Fruit fly (Drosophila melanogaster) S2 (cell line): ENCODE results near the gene sphe.

Experiments
- CG8478 ChIP-seq: fragments of >200 bp; optimal IDR thresholded peaks from 2 replicates; lab custom pipeline; 2018
- CTCF ChIP-seq, 2 experiments: fragments of >200 bp; optimal IDR thresholded peaks; 2 replicates each; lab custom pipeline; 2018

dm6 chrX:16655724-16656235 is 46.0 kb downstream of the sphe start:
- TF ChIP-seq CTCF (optimal IDR thresholded peaks at IDR 0.05; lab: Kevin White, UChicago) (no peak), CG8478 (lab: Kevin White, UChicago) (no peak)
